Fruit fly (Drosophila melanogaster): ENCODE results near the gene CG12531.

The CG12531 gene

DNA sequence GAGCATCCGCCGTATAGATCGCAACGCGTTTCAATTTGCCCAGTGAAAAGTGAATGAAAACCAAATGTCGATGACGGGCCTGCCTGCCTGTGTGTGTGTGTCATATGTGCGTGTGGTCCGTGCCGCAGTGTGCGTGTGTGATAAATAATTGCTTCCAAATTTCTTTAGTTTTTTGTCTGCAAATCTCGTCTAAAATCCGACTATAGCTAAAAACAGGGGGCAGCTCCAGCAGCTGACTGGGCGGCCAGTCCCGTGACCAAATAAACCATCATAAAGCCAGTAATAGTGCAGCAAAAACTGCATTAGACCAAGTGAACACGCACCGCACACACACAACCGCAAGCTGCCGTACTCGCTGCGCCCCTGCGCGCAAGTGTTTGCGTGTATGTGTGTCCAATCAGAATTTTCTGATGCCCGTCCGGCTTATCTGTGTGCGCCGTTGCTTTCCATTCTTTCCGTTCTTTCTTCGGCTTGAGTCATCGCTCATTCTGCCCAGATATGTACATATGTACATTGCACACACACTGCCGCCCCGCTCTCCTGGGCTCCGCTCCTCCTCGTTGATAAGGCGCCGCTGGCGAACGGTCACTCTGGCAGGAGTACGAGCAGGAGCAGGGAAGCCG lies 21.4 kb upstream of the CG12531 start:
- no peak for TF ChIP-seq insv (optimal IDR thresholded peaks at IDR 0.05)
- no peak for TF ChIP-seq h (optimal IDR thresholded peaks at IDR 0.05)
- TF ChIP-seq Sin3A (optimal IDR thresholded peaks at IDR 0.05): no peak

DNA sequence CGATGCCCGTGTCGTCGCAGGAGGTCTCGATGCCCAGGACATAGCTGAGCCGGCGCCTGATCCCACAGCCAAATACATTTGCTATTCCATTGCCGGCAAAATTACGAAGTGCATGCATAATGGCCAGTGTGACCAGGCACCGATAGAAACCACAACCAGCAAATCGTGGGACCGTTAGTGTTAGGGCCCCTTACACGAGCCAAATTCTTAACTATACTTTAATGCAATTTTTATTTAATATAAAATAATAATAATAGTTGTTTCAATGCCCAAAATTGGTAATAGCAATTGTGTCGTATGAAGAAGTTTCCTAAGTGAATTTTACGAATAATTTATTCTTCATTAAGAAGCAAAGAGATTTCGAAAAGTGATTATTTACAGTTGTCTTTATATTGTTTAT lies 17.1 kb upstream of the CG12531 start, which contains the start of gene Tcs4:
Gene Tcs4 (minus strand): TSS at position 145 of the 400 bp plus-strand sequence.
- TF ChIP-seq h (optimal IDR thresholded peaks at IDR 0.05) (no peak), Myc (optimal IDR thresholded peaks at IDR 0.05) (no peak), ttk (optimal IDR thresholded peaks at IDR 0.05) (no peak), insv (optimal IDR thresholded peaks at IDR 0.05) (no peak), psq (optimal IDR thresholded peaks at IDR 0.05) (no peak)

DNA sequence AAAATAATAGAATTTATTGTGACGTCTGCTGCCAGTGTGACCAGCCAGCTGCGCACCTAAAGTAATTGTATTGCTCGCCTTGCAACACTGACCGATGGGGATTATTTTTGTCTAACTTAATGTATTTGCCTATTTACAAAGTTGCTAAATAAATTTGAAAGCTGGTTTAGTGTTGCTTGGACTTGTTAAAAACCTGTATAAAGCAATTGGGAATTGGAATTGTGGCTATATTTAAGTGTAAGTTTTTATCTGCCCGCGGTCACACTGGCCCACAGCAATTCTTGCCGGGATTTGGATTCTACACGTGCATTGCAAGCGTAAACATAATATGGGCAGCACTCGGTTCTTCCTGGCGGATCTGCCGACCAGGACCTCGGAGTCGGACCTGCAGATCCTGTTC lies 14.6 kb upstream of the CG12531 start, which contains the start of the genes CG14230 and CG14232:
Gene CG14230 (plus strand): TSS at position 94 of the 400 bp plus-strand sequence.
Gene CG14232 (minus strand): TSS at position 177 of the 400 bp plus-strand sequence.
- TF ChIP-seq Myc (optimal IDR thresholded peaks at IDR 0.05) (no peak), ttk (optimal IDR thresholded peaks at IDR 0.05) (no peak), psq (optimal IDR thresholded peaks at IDR 0.05) (no peak), Sin3A (optimal IDR thresholded peaks at IDR 0.05) (no peak), h (optimal IDR thresholded peaks at IDR 0.05) (no peak), insv (optimal IDR thresholded peaks at IDR 0.05) (no peak)

DNA sequence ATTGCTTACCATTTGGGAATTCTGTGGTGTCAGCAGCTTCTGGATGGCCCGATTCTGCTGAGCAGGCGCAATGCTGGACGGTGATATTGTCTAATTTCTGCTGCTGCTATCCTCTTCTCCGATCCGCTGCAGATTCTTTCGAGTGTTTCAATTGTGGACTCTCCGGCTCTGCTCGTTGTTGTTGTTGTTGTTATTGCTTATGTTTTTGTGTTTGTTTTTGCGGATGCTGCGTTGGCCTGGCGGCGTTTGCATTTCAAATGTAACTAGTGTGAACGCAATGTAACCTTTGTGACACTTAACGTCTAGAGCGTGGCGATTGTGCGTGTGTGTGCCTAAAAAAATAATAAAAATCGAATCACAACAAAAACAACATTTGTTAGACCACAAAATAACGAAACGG lies 6.8 kb upstream of the CG12531 start:
- no peak for TF ChIP-seq h (optimal IDR thresholded peaks at IDR 0.05)
- TF ChIP-seq ttk (optimal IDR thresholded peaks at IDR 0.05): no peak
- no peak for TF ChIP-seq Myc (optimal IDR thresholded peaks at IDR 0.05)
- no peak for TF ChIP-seq psq (optimal IDR thresholded peaks at IDR 0.05)
- TF ChIP-seq Sin3A (optimal IDR thresholded peaks at IDR 0.05): no peak
- TF ChIP-seq insv (optimal IDR thresholded peaks at IDR 0.05): no peak

DNA sequence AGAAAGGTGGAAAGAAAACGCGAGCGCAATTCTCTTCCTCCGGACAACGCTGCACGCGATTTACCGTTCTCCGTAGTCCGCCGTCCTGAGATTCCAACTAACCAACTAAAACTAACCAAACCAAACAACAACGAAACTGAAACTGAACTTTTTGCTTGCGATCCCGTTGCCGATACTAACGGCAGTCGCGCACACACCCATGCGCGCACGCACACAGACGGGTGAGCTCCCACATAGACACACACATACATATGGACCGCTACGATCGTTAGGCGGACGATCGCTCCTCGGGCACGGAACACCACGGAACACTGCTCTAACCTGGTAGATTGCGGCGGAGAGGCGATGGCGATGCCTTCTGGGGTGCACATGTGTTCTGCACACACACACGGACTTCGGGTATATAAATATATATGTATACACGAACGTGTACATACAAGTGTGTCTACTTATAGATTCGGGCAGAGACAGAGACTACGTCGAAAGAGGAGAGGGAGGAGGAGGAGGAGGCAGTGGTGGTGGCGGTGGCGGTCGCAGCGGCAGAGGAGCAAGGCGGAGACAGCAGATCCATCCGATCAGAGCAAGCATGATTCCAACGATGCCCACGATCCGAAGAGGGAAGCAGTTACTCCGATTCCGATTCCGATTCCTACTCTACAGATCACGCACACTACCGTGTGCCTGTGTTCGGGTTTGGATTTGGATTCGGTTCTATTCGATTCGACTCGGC lies 5.7 kb upstream of the CG12531 start, which contains the start of gene meso18E:
Gene meso18E (minus strand): TSS at position 148 of the 730 bp plus-strand sequence.
- no peak for TF ChIP-seq Sin3A (optimal IDR thresholded peaks at IDR 0.05)
- TF ChIP-seq Myc (optimal IDR thresholded peaks at IDR 0.05): no peak
- TF ChIP-seq insv (optimal IDR thresholded peaks at IDR 0.05): no peak
- no peak for TF ChIP-seq psq (optimal IDR thresholded peaks at IDR 0.05)
- no peak for TF ChIP-seq h (optimal IDR thresholded peaks at IDR 0.05)
- no peak for TF ChIP-seq ttk (optimal IDR thresholded peaks at IDR 0.05)

DNA sequence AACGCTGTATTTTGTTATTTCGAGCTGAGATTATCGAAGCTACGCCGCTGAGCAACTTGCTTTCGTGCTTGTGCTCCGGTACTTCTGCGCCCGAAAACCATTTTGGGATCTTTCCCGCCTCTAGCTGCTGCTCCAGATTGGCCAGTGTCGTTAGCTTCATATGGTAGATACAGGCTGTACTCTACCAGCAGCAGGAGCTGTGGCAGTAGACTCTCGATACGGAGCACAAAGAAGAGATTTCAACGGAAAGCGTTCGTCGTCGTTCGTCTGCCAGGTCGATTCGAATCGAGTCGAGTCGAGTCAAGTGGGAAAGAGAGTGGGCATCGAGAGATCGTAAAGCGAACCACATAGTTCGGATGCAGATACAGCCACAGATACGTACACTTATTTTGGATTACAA lies 3.9 kb upstream of the CG12531 start:
- TF ChIP-seq h (optimal IDR thresholded peaks at IDR 0.05): no peak
- TF ChIP-seq ttk (optimal IDR thresholded peaks at IDR 0.05): no peak
- no peak for TF ChIP-seq insv (optimal IDR thresholded peaks at IDR 0.05)
- TF ChIP-seq Myc (optimal IDR thresholded peaks at IDR 0.05): no peak
- TF ChIP-seq Sin3A (optimal IDR thresholded peaks at IDR 0.05): no peak
- no peak for TF ChIP-seq psq (optimal IDR thresholded peaks at IDR 0.05)

DNA sequence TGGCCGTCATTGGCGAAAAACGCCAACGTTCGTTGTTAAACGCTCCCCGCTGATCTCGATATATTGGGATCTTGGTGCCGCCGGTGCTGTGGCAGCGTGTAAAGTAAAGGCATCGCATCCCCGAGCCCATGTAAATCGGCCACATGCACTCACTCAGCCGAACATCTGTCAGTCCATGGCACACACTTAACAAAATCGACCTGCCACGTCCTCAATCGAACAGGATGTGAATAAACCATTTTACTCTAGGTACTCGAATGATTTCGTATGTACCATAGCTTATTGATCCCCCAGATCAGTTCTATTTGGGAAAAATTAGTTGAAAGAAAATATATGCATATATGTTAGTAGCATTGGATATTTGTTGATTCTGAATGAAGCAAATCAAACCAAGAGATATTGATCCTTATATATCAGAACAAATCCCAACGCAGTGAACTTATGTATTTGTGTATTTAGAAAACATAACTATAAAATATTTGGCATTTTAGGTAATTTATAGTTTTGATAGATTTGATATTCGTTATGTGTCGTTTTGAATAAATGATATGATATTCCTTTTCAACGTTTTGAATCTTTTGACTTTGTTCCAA lies 2.3 kb upstream of the CG12531 start:
- TF ChIP-seq Myc (optimal IDR thresholded peaks at IDR 0.05) (no peak), psq (optimal IDR thresholded peaks at IDR 0.05) (no peak), insv (optimal IDR thresholded peaks at IDR 0.05) (no peak), h (optimal IDR thresholded peaks at IDR 0.05) (no peak), Sin3A (optimal IDR thresholded peaks at IDR 0.05) (no peak), ttk (optimal IDR thresholded peaks at IDR 0.05) (no peak)

DNA sequence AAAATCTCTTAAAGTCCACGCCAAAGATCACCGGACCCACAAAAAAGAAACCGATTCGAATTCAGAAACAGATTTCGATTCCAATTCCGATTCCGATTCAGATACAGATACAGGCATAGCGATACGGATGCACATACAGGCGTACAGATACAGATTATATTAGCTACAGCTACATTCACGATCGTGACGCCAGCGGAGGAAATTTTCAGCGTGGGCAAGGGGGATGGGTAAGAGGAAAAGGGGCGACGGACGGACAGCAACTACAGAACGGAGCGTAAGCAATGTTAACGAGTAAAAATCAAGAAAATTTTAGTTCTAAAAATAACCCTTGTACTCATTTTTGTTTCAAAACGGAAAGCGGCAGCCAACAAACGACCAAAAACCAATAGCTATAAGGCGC lies 1.7 kb upstream of the CG12531 start:
- TF ChIP-seq h (optimal IDR thresholded peaks at IDR 0.05) (no peak), insv (optimal IDR thresholded peaks at IDR 0.05) (no peak), psq (optimal IDR thresholded peaks at IDR 0.05) (no peak), Myc (optimal IDR thresholded peaks at IDR 0.05) (no peak), Sin3A (optimal IDR thresholded peaks at IDR 0.05) (no peak), ttk (optimal IDR thresholded peaks at IDR 0.05) (no peak)

DNA sequence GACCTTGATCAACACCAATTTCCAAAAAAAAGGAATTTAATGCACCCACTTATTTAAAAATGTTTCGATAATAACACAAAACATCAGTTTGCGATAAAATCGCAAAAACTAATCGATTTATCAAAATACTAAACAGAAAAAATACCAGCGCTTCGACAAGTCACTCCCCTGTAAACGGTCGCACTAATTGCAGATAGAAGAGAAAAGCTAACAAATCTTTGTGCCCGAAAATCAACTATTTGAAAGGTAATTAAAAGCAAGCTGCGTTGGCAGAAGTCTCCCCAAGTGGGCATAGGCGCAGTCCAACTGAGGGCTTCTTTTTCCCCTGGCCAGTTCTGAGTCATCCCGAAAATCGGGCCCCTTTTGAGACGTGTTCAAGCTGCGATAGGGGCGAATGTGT lies 12.1 kb downstream of the CG12531 start, which contains the start of gene AP-1-2beta:
Gene AP-1-2beta (plus strand): TSS at position 161 of the 400 bp plus-strand sequence.
- TF ChIP-seq insv (optimal IDR thresholded peaks at IDR 0.05): no peak
- TF ChIP-seq h (optimal IDR thresholded peaks at IDR 0.05): no peak
- TF ChIP-seq Myc (optimal IDR thresholded peaks at IDR 0.05): no peak
- TF ChIP-seq Sin3A (optimal IDR thresholded peaks at IDR 0.05): no peak
- TF ChIP-seq psq (optimal IDR thresholded peaks at IDR 0.05): no peak
- TF ChIP-seq ttk (optimal IDR thresholded peaks at IDR 0.05): no peak

DNA sequence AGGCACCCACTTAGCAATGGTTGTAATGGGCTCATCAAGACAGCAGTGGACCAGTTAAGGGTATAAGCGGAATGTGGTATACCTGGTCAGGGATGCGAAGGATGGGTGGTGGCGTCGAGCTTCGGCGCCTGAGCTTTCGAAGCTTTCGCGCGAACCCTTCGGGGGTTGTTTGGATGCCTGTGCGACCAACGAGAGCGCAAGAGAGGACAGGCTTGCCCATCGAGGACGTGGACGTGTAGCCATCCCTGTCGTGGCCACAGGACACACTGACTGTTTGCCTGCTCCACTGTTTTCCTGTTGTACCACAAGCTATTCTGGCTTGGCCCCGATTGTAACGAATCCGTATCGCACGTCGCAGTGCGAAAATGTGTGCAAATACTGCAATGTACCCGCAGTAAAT lies 16.5 kb downstream of the CG12531 start, which contains the start of gene CG14234:
Gene CG14234 (plus strand): TSS at position 301 of the 400 bp plus-strand sequence.
- TF ChIP-seq insv (optimal IDR thresholded peaks at IDR 0.05): no peak
- TF ChIP-seq h (optimal IDR thresholded peaks at IDR 0.05): no peak
- no peak for TF ChIP-seq psq (optimal IDR thresholded peaks at IDR 0.05)
- TF ChIP-seq ttk (optimal IDR thresholded peaks at IDR 0.05): no peak
- no peak for TF ChIP-seq Myc (optimal IDR thresholded peaks at IDR 0.05)
- no peak for TF ChIP-seq Sin3A (optimal IDR thresholded peaks at IDR 0.05)

DNA sequence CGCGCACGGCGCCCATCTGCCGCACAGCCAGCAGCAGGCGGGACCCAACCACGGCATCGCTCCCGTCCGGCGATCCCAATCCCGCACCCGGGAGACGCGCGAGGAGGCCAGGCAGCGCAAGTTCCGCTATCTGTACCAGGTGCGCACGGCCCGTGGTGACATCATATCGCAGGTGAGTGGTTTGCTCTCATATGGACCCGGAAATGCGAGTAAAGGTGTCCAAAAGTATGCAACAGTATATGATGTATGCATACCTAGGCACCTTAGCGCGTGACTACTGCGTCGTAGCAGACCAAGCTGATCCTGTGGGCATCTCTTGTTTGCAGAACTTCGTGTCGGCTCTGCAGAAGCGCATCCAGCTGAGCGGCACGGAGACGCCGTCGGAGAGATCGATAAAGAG lies 19.1 kb downstream of the CG12531 start:
- no peak for TF ChIP-seq ttk (optimal IDR thresholded peaks at IDR 0.05)
- no peak for TF ChIP-seq h (optimal IDR thresholded peaks at IDR 0.05)
- TF ChIP-seq psq (optimal IDR thresholded peaks at IDR 0.05): no peak

DNA sequence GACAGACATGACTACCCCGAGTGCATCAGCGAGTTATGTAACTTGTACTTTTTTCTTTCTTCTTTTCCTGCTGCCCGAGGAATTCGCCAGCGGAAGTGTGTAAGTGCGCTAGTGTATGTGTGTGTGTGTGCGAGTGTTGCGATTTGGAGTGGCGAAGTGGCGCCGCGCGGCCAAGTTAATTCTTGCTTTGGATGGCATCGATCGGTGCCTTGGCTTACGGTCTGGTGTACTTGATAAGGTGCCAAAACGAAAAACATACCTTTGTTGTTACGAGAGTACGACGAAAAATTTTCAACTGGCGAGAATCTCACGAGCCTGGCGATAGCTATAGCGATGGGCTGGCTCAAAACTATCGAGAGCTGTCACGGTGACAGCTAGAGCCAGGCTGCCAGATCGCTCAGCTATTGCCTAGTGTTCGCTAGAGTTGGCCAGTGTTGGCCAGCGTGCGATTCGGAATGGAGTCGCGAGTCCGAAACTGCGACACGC lies 25.3 kb downstream of the CG12531 start, which contains the start of the genes CG18809, COX6B, CG33932 and Rpp20:
Gene CG18809 (minus strand): TSS at position 333 of the 486 bp plus-strand sequence.
Gene COX6B (minus strand): TSS at position 333 of the 486 bp plus-strand sequence.
Gene CG33932 (plus strand): TSS at position 429 of the 486 bp plus-strand sequence.
Gene Rpp20 (plus strand): TSS at position 429 of the 486 bp plus-strand sequence.
- TF ChIP-seq psq (optimal IDR thresholded peaks at IDR 0.05) (no peak), insv (optimal IDR thresholded peaks at IDR 0.05) (no peak), h (optimal IDR thresholded peaks at IDR 0.05) (no peak), ttk (optimal IDR thresholded peaks at IDR 0.05) (no peak), Sin3A (optimal IDR thresholded peaks at IDR 0.05) (no peak), Myc (optimal IDR thresholded peaks at IDR 0.05) (no peak)

Measured in Kc167 (cell line).